Fruit fly (Drosophila melanogaster) whole organism, embryonic: Measurements from ENCODE around the gene Pk34A.

Experiments used
- B-H1 ChIP-seq: fragments of 200-800 bp; sonication (Bioruptor generic); IDR thresholded peaks from 3 replicates; pipeline ENCODE4 v1.3.6; 2022; ENCODE audit warnings: missing biosample characterization, missing genetic modification characterization
- Bgb ChIP-seq: fragments of 200-800 bp; sonication (Bioruptor generic); IDR thresholded peaks from 2 replicates; pipeline ENCODE4 v1.3.6; 2022; ENCODE audit warnings: missing biosample characterization, missing genetic modification characterization; ENCODE audit not compliant: partially characterized antibody
- CG10366 ChIP-seq: fragments of 200-800 bp; sonication (Bioruptor generic); IDR thresholded peaks from 2 replicates; pipeline ENCODE4 v1.3.6; 2022; ENCODE audit warnings: missing biosample characterization, missing genetic modification characterization
- CG11247 ChIP-seq: fragments of 200-800 bp; sonication (Bioruptor generic); IDR thresholded peaks from 2 replicates; pipeline ENCODE4 v1.3.6; 2022; ENCODE audit warnings: missing biosample characterization, missing genetic modification characterization
- CG11560 ChIP-seq: fragments of 200-800 bp; sonication (Bioruptor generic); IDR thresholded peaks from 3 replicates; pipeline ENCODE4 v1.3.6; 2022; ENCODE audit warnings: missing biosample characterization, missing genetic modification characterization
- CG11723 ChIP-seq: fragments of 200-800 bp; sonication (Bioruptor generic); optimal IDR thresholded peaks from 2 replicates; lab custom pipeline; 2017; ENCODE audit warnings: missing biosample characterization, mild to moderate bottlenecking, missing genetic modification characterization
- CG13287 ChIP-seq: fragments of 200-800 bp; sonication (Bioruptor generic); IDR thresholded peaks from 2 replicates; pipeline ENCODE4 v1.3.6; 2022; ENCODE audit warnings: missing biosample characterization, missing genetic modification characterization; ENCODE audit not compliant: partially characterized antibody
- CG14667 ChIP-seq: fragments of 200-800 bp; sonication (Bioruptor generic); IDR thresholded peaks from 2 replicates; pipeline ENCODE4 v1.3.6; 2022; ENCODE audit warnings: missing biosample characterization, missing genetic modification characterization
- CG15073 ChIP-seq: fragments of 200-800 bp; sonication (Bioruptor generic); optimal IDR thresholded peaks from 2 replicates; lab custom pipeline; 2016; ENCODE audit warnings: missing biosample characterization, missing genetic modification characterization
- CG1529 ChIP-seq: fragments of 200-800 bp; sonication (Bioruptor generic); optimal IDR thresholded peaks from 3 replicates; lab custom pipeline; 2018; ENCODE audit warnings: missing biosample characterization, missing genetic modification characterization
- CG16863 ChIP-seq: fragments of 200-800 bp; sonication (Bioruptor generic); optimal IDR thresholded peaks from 3 replicates; lab custom pipeline; 2016; ENCODE audit warnings: missing biosample characterization, missing genetic modification characterization
- CG17912 ChIP-seq: fragments of 200-800 bp; sonication (Bioruptor generic); optimal IDR thresholded peaks from 2 replicates; lab custom pipeline; 2018; ENCODE audit warnings: missing biosample characterization, mild to moderate bottlenecking, missing genetic modification characterization
- CG18262 ChIP-seq: fragments of 200-800 bp; optimal IDR thresholded peaks from 3 replicates; lab custom pipeline; 2019; ENCODE audit warnings: missing biosample characterization, mild to moderate bottlenecking, missing genetic modification characterization, moderate library complexity
- CG2116 ChIP-seq: fragments of 200-800 bp; sonication (Bioruptor generic); optimal IDR thresholded peaks from 3 replicates; lab custom pipeline; 2018; ENCODE audit warnings: missing biosample characterization, mild to moderate bottlenecking, missing genetic modification characterization
- CG2202 ChIP-seq: fragments of 200-800 bp; sonication (Bioruptor generic); optimal IDR thresholded peaks from 2 replicates; lab custom pipeline; 2018; ENCODE audit warnings: missing biosample characterization, mild to moderate bottlenecking, missing genetic modification characterization
- CG33557 ChIP-seq: fragments of 200-800 bp; sonication (Bioruptor generic); optimal IDR thresholded peaks from 2 replicates; lab custom pipeline; 2019; ENCODE audit warnings: missing biosample characterization, mild to moderate bottlenecking, missing genetic modification characterization, moderate library complexity
- CG3838 ChIP-seq: fragments of 200-800 bp; sonication (Bioruptor generic); optimal IDR thresholded peaks from 3 replicates; lab custom pipeline; 2016; ENCODE audit warnings: missing biosample characterization, missing genetic modification characterization
- CG4328 ChIP-seq: fragments of 200-800 bp; sonication (Bioruptor generic); optimal IDR thresholded peaks from 3 replicates; lab custom pipeline; 2017; ENCODE audit warnings: missing biosample characterization, missing genetic modification reagents, missing genetic modification characterization
- CG4730 ChIP-seq: fragments of 200-800 bp; sonication (Bioruptor generic); IDR thresholded peaks from 2 replicates; pipeline ENCODE4 v1.3.6; 2022; ENCODE audit warnings: missing biosample characterization, missing genetic modification characterization
- CG7271 ChIP-seq: fragments of 200-800 bp; sonication (Bioruptor generic); optimal IDR thresholded peaks from 2 replicates; lab custom pipeline; 2018; ENCODE audit warnings: missing biosample characterization, mild to moderate bottlenecking, missing genetic modification characterization, moderate library complexity
- CG7357 ChIP-seq: fragments of 200-800 bp; sonication (Bioruptor generic); IDR thresholded peaks from 3 replicates; pipeline ENCODE4 v1.3.6; 2022; ENCODE audit warnings: missing biosample characterization, missing genetic modification characterization
- CG7987 ChIP-seq: fragments of 200-800 bp; sonication (Bioruptor generic); optimal IDR thresholded peaks from 2 replicates; lab custom pipeline; 2018; ENCODE audit warnings: missing biosample characterization, mild to moderate bottlenecking, missing genetic modification characterization, moderate library complexity
- CG8359 ChIP-seq: fragments of 200-800 bp; sonication (Bioruptor generic); optimal IDR thresholded peaks from 2 replicates; lab custom pipeline; 2017; ENCODE audit warnings: missing biosample characterization, mild to moderate bottlenecking, missing genetic modification characterization, borderline replicate concordance
- CG9609 ChIP-seq: fragments of 200-800 bp; sonication (Bioruptor generic); optimal IDR thresholded peaks from 3 replicates; lab custom pipeline; 2016; ENCODE audit warnings: missing biosample characterization, missing genetic modification characterization
- CHES-1-like ChIP-seq: fragments of 200-800 bp; sonication (Bioruptor generic); optimal IDR thresholded peaks from 2 replicates; lab custom pipeline; 2016; ENCODE audit warnings: missing biosample characterization, missing genetic modification characterization
- Dek ChIP-seq: fragments of 200-800 bp; sonication (Bioruptor generic); optimal IDR thresholded peaks from 3 replicates; lab custom pipeline; 2019; ENCODE audit warnings: missing biosample characterization, mild to moderate bottlenecking, missing genetic modification characterization, moderate library complexity
- Dfd ChIP-seq, 2 experiments: fragments of >200 bp; optimal IDR thresholded peaks; 2 replicates each; lab custom pipeline; 2017; ENCODE audit warnings: missing biosample characterization in 2 of 2, missing genetic modification characterization in 2 of 2
- Hey ChIP-seq: fragments of 200-800 bp; sonication (Bioruptor generic); optimal IDR thresholded peaks from 3 replicates; lab custom pipeline; 2018; ENCODE audit warnings: missing biosample characterization, mild to moderate bottlenecking, missing genetic modification characterization
- Hmr ChIP-seq: fragments of 200-800 bp; sonication (Bioruptor generic); optimal IDR thresholded peaks from 3 replicates; lab custom pipeline; 2017; ENCODE audit warnings: mild to moderate bottlenecking, missing biosample characterization, missing genetic modification reagents, missing genetic modification characterization
- MBD-R2 ChIP-seq: fragments of 200-800 bp; sonication (Bioruptor generic); IDR thresholded peaks from 2 replicates; pipeline ENCODE4 v1.3.6; 2022; ENCODE audit warnings: missing biosample characterization, missing genetic modification characterization
- Nf-YB ChIP-seq: fragments of 200-800 bp; sonication (Bioruptor generic); optimal IDR thresholded peaks from 3 replicates; lab custom pipeline; 2019; ENCODE audit warnings: missing biosample characterization, mild to moderate bottlenecking, missing genetic modification characterization, moderate library complexity
- Oli ChIP-seq: fragments of 200-800 bp; sonication (Bioruptor generic); optimal IDR thresholded peaks from 2 replicates; lab custom pipeline; 2018; ENCODE audit warnings: missing biosample characterization, mild to moderate bottlenecking, missing genetic modification characterization, moderate library complexity
- PHDP ChIP-seq: fragments of 200-800 bp; sonication (Bioruptor generic); optimal IDR thresholded peaks from 3 replicates; lab custom pipeline; 2018; ENCODE audit warnings: missing biosample characterization, mild to moderate bottlenecking, missing genetic modification characterization, moderate library complexity
- Pdp1 ChIP-seq, 2 experiments: fragments of 200-800 bp; sonication (Bioruptor generic); optimal IDR thresholded peaks; 3 replicates each; lab custom pipeline; 2016; ENCODE audit warnings: missing biosample characterization in 2 of 2, missing genetic modification characterization in 2 of 2, mild to moderate bottlenecking in 1 of 2, moderate library complexity in 1 of 2
- Sry-β ChIP-seq: fragments of 200-800 bp; sonication (Bioruptor generic); optimal IDR thresholded peaks from 2 replicates; lab custom pipeline; 2018; ENCODE audit warnings: missing biosample characterization, mild to moderate bottlenecking, missing genetic modification characterization, moderate library complexity
- bsh ChIP-seq, 2 experiments: fragments of 200-800 bp; sonication (Bioruptor generic); optimal IDR thresholded peaks; 2 replicates each; lab custom pipeline; 2017 to 2018; ENCODE audit warnings: mild to moderate bottlenecking in 2 of 2, missing biosample characterization in 2 of 2, missing genetic modification characterization in 2 of 2, moderate library complexity in 1 of 2
- emc ChIP-seq: fragments of 200-800 bp; sonication (Bioruptor generic); optimal IDR thresholded peaks from 2 replicates; lab custom pipeline; 2016; ENCODE audit warnings: missing biosample characterization, missing genetic modification characterization
- exex ChIP-seq: fragments of 200-800 bp; sonication (Bioruptor generic); optimal IDR thresholded peaks from 4 replicates; lab custom pipeline; 2018; ENCODE audit warnings: missing biosample characterization, mild to moderate bottlenecking, missing genetic modification characterization, moderate library complexity
- fd102C ChIP-seq: fragments of 200-800 bp; sonication (Bioruptor generic); optimal IDR thresholded peaks from 2 replicates; lab custom pipeline; 2018; ENCODE audit warnings: missing biosample characterization, mild to moderate bottlenecking, missing genetic modification characterization, moderate library complexity
- grau ChIP-seq: fragments of 200-800 bp; optimal IDR thresholded peaks from 3 replicates; lab custom pipeline; 2019; ENCODE audit warnings: missing biosample characterization, mild to moderate bottlenecking, missing genetic modification characterization, moderate library complexity
- jigr1 ChIP-seq: fragments of 200-800 bp; sonication (Bioruptor generic); IDR thresholded peaks from 3 replicates; pipeline ENCODE4 v1.3.6; 2022; ENCODE audit warnings: missing biosample characterization, missing genetic modification characterization
- jumu ChIP-seq: fragments of 200-800 bp; sonication (Bioruptor generic); optimal IDR thresholded peaks from 3 replicates; lab custom pipeline; 2016; ENCODE audit warnings: missing biosample characterization, missing genetic modification characterization
- ken ChIP-seq: fragments of 200-800 bp; sonication (Bioruptor generic); IDR thresholded peaks from 3 replicates; pipeline ENCODE4 v1.3.6; 2022; ENCODE audit warnings: missing biosample characterization, missing genetic modification characterization
- org-1 ChIP-seq: fragments of 200-800 bp; sonication (Bioruptor generic); optimal IDR thresholded peaks from 2 replicates; lab custom pipeline; 2017; ENCODE audit warnings: missing biosample characterization, missing genetic modification characterization
- otp ChIP-seq: fragments of 200-800 bp; sonication (Bioruptor generic); IDR thresholded peaks from 3 replicates; pipeline ENCODE4, ENCODE4 v1.3.6; 2022; ENCODE audit warnings: missing biosample characterization, missing genetic modification characterization
- run ChIP-seq: fragments of 200-800 bp; sonication (Bioruptor generic); optimal IDR thresholded peaks from 3 replicates; lab custom pipeline; 2018; ENCODE audit warnings: missing biosample characterization, mild to moderate bottlenecking, missing genetic modification characterization
- scrt ChIP-seq: fragments of 200-800 bp; sonication (Bioruptor generic); optimal IDR thresholded peaks from 2 replicates; lab custom pipeline; 2018; ENCODE audit warnings: missing biosample characterization, mild to moderate bottlenecking, missing genetic modification characterization, moderate library complexity
- unpg ChIP-seq: fragments of 200-800 bp; sonication (Bioruptor generic); optimal IDR thresholded peaks from 3 replicates; lab custom pipeline; 2018; ENCODE audit warnings: missing biosample characterization, mild to moderate bottlenecking, missing genetic modification characterization, moderate library complexity
- vnd ChIP-seq: fragments of 200-800 bp; sonication (Bioruptor generic); IDR thresholded peaks from 3 replicates; pipeline ENCODE4 v1.3.6; 2022; ENCODE audit warnings: missing biosample characterization, missing genetic modification characterization; ENCODE audit not compliant: partially characterized antibody
- zfh2 ChIP-seq: fragments of 200-800 bp; sonication (Bioruptor generic); optimal IDR thresholded peaks from 2 replicates; lab custom pipeline; 2016; ENCODE audit warnings: missing biosample characterization, missing genetic modification characterization

The Pk34A gene

DNA sequence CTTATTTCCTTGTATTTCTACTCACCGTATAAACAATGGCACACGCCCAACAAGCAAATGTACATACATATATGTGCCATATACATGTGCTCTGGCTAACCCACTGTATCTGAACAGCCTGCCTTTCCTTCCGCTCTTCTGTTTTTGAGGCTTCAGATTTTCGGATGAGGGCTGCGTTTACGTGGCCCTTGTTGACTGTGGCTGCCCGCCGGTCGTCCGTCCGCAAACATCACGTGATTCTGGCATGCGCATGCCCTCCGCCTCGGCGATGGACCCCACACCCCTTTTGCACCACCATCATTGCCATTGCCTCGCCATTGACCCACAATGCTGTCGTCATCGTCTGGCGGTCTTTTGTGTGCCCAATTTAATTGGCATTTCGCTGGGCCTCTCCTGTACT is 46.6 kb downstream of the Pk34A start (continued):
- TF ChIP-seq B-H1 (GFP tag; lab: Robert Waterston, UW) (no peak; the same call in 2 of the 3 replicates), CG4730 (GFP tag; lab: Robert Waterston, UW) (0 out of 2 replicates have a peak, but pooled peaks have one; percentile 24), PHDP (tag; lab: Kevin White, UChicago) (peak; percentile 29), org-1 (GFP tag; lab: Kevin White, UChicago) (peak; percentile 6), CG7357 (GFP tag; lab: Robert Waterston, UW) (no peak), Sry-β (GFP tag; lab: Kevin White, UChicago) (no peak), bsh (GFP tag; optimal IDR thresholded peaks at IDR 0.05; lab: Kevin White, UChicago) (peak in 1 of 2 experiments; percentile 18), CG8359 (GFP tag; lab: Kevin White, UChicago) (no peak), CG10366 (GFP tag; lab: Robert Waterston, UW) (no peak), zfh2 (GFP tag; lab: Kevin White, UChicago) (no peak), emc (no peak), run (tag; lab: Kevin White, UChicago) (peak; percentile 21), Bgb (GFP tag; lab: Robert Waterston, UW) (no peak), jumu (GFP tag; lab: Kevin White, UChicago) (no peak), CG4328 (GFP tag; lab: Kevin White, UChicago) (peak; percentile 57), CG11560 (tag; lab: Robert Waterston, UW) (no peak), CG16863 (GFP tag; lab: Kevin White, UChicago) (no peak), otp (GFP tag; lab: Robert Waterston, UW) (peak; percentile 60; the same call in 1 of the 3 replicates), Oli (tag; lab: Kevin White, UChicago) (no peak), vnd (GFP tag; lab: Robert Waterston, UW) (no peak), CHES-1-like (GFP tag; lab: Kevin White, UChicago) (peak; percentile 8), CG13287 (GFP tag; lab: Robert Waterston, UW) (peak; percentile 14; the same call in 1 of the 2 replicates), unpg (GFP tag; lab: Kevin White, UChicago) (peak; percentile 5), CG14667 (no peak), CG1529 (GFP tag; lab: Kevin White, UChicago) (no peak), Hmr (GFP tag; lab: Kevin White, UChicago) (peak; percentile 55), CG9609 (GFP tag; lab: Kevin White, UChicago) (no peak), MBD-R2 (GFP tag; lab: Robert Waterston, UW) (peak; percentile 33; the same call in 1 of the 2 replicates), CG33557 (GFP tag; lab: Kevin White, UChicago) (peak; percentile 5), Hey (tag; lab: Kevin White, UChicago) (peak; percentile 85), Dfd (GFP tag; optimal IDR thresholded peaks at IDR 0.05; lab: Kevin White, UChicago) (no peak), exex (tag; lab: Kevin White, UChicago) (no peak), CG17912 (GFP tag; lab: Kevin White, UChicago) (peak; percentile 41), CG2116 (GFP tag; lab: Kevin White, UChicago) (no peak), CG7271 (no peak), CG11723 (peak; percentile 30), grau (tag; lab: Kevin White, UChicago) (no peak), Pdp1 (GFP tag; optimal IDR thresholded peaks at IDR 0.05; lab: Kevin White, UChicago) (peak in 1 of 2 experiments; percentile 46), CG11247 (no peak), jigr1 (GFP tag; lab: Robert Waterston, UW) (no peak), CG3838 (GFP tag; lab: Kevin White, UChicago) (no peak), scrt (GFP tag; lab: Kevin White, UChicago) (peak; percentile 44), Nf-YB (GFP tag; lab: Kevin White, UChicago) (no peak), CG7987 (GFP tag; lab: Kevin White, UChicago) (peak; percentile 99), ken (no peak), fd102C (GFP tag; lab: Kevin White, UChicago) (no peak), Dek (no peak), CG18262 (tag; lab: Kevin White, UChicago) (no peak), CG15073 (GFP tag; lab: Kevin White, UChicago) (no peak), CG2202 (tag; lab: Kevin White, UChicago) (peak; percentile 3)
